Worm (Caenorhabditis elegans): ENCODE data around the gene garr-1.

The garr-1 gene

ce11 chrIV:445377-445776, 19.4 kb downstream of the garr-1 start, which contains the start of gene dpm-1:
Gene dpm-1, plus strand, starts transcription at chrIV:445677.
- TF ChIP-seq swsn-7 (tag; optimal IDR thresholded peaks at IDR 0.05) (no peak), nhr-20 (tag; optimal IDR thresholded peaks at IDR 0.05) (no peak), nhr-90 (tag; optimal IDR thresholded peaks at IDR 0.05; ENCODE audit: poor library complexity) (no peak), nhr-19 (GFP tag; conservative IDR thresholded peaks at IDR 0.05) (no peak), nhr-85 (tag) (no peak), ama-1 (optimal IDR thresholded peaks at IDR 0.05) (no peak), ceh-88 (GFP tag; IDR thresholded peaks at IDR 0.05) (no peak), C04F5.9 (tag; optimal IDR thresholded peaks at IDR 0.05) (no peak), pag-3 (tag; optimal IDR thresholded peaks at IDR 0.05; ENCODE audit: borderline replicate concordance, insufficient read depth) (no peak), lin-15B (tag; optimal IDR thresholded peaks at IDR 0.05) (no peak), lsy-2 (tag; optimal IDR thresholded peaks at IDR 0.05) (no peak), mef-2 (tag; optimal IDR thresholded peaks at IDR 0.05) (no peak), ets-5 (GFP tag; IDR thresholded peaks at IDR 0.05) (no peak), snu-23 (GFP tag; optimal IDR thresholded peaks at IDR 0.05) (no peak), fkh-10 (GFP tag; optimal IDR thresholded peaks at IDR 0.05) (no peak), nhr-12 (tag; optimal IDR thresholded peaks at IDR 0.05) (no peak), lin-14 (GFP tag; optimal IDR thresholded peaks at IDR 0.05) (no peak), dpl-1 (GFP tag; optimal IDR thresholded peaks at IDR 0.05) (no peak), dsc-1 (tag; optimal IDR thresholded peaks at IDR 0.05) (no peak), elt-2 (tag; optimal IDR thresholded peaks at IDR 0.05) (no peak)

ce11 chrIV:454816-455215, 28.8 kb downstream of the garr-1 start, which contains the start of the genes Y66H1A.8 and M04G7.5:
Gene Y66H1A.8, minus strand, starts transcription at chrIV:454916.
Gene M04G7.5, plus strand, starts transcription at chrIV:455073.
- TF ChIP-seq tlp-1 (tag; optimal IDR thresholded peaks at IDR 0.05) (no peak), alr-1 (tag; optimal IDR thresholded peaks at IDR 0.05; ENCODE audit: borderline replicate concordance) (no peak), unc-30 (tag; optimal IDR thresholded peaks at IDR 0.05) (no peak), lin-13 (GFP tag; optimal IDR thresholded peaks at IDR 0.05) (no peak), nhr-77 (tag; optimal IDR thresholded peaks at IDR 0.05) (no peak)

- TF ChIP-seq egl-13 (tag; optimal IDR thresholded peaks at IDR 0.05), result no peak
- TF ChIP-seq ceh-63 (GFP tag; optimal IDR thresholded peaks at IDR 0.05), result no peak
- TF ChIP-seq sptf-1 (tag; optimal IDR thresholded peaks at IDR 0.05), result no peak
- TF ChIP-seq Y116A8C.19 (tag; optimal IDR thresholded peaks at IDR 0.05; ENCODE audit: borderline replicate concordance), result no peak
- no peak for TF ChIP-seq nhr-237 (tag; optimal IDR thresholded peaks at IDR 0.05)
- TF ChIP-seq nhr-77 (tag; optimal IDR thresholded peaks at IDR 0.05), result no peak
- TF ChIP-seq ceh-8 (GFP tag; optimal IDR thresholded peaks at IDR 0.05), result no peak
- no peak for TF ChIP-seq mdl-1 (tag; optimal IDR thresholded peaks at IDR 0.05)
- no peak for TF ChIP-seq lin-15B (tag; optimal IDR thresholded peaks at IDR 0.05)
- TF ChIP-seq nhr-76 (tag; optimal IDR thresholded peaks at IDR 0.05), result no peak
- no peak for TF ChIP-seq alr-1 (tag; optimal IDR thresholded peaks at IDR 0.05; ENCODE audit: borderline replicate concordance)
- no peak for TF ChIP-seq fkh-4 (tag; optimal IDR thresholded peaks at IDR 0.05; ENCODE audit: borderline replicate concordance)
- TF ChIP-seq unc-30 (tag; optimal IDR thresholded peaks at IDR 0.05), result no peak
- no peak for TF ChIP-seq hlh-17 (GFP tag; optimal IDR thresholded peaks at IDR 0.05; ENCODE audit: borderline replicate concordance)
- no peak for TF ChIP-seq dpl-1 (GFP tag; optimal IDR thresholded peaks at IDR 0.05)
Observed at ce11 chrIV:455484-455883, 29.5 kb downstream of the garr-1 start, which contains the start of gene M04G7.1. Gene M04G7.1, plus strand, starts transcription at chrIV:455784.

- no peak for TF ChIP-seq pax-3 (tag; optimal IDR thresholded peaks at IDR 0.05)
- TF ChIP-seq nhr-28 (tag; optimal IDR thresholded peaks at IDR 0.05), result no peak
- no peak for TF ChIP-seq grh-1 (GFP tag; IDR thresholded peaks at IDR 0.05)
- TF ChIP-seq unc-130 (tag; optimal IDR thresholded peaks at IDR 0.05), result no peak
- no peak for TF ChIP-seq mep-1 (tag; optimal IDR thresholded peaks at IDR 0.05)
- TF ChIP-seq C04F5.9 (tag; optimal IDR thresholded peaks at IDR 0.05), result no peak
- no peak for TF ChIP-seq hlh-4 (tag; optimal IDR thresholded peaks at IDR 0.05)
- TF ChIP-seq ceh-82 (tag; optimal IDR thresholded peaks at IDR 0.05), result no peak
- TF ChIP-seq hpl-2 (GFP tag; optimal IDR thresholded peaks at IDR 0.05), result no peak
- no peak for TF ChIP-seq elt-2 (tag; optimal IDR thresholded peaks at IDR 0.05)
Observed at ce11 chrIV:460614-461079, 34.7 kb downstream of the garr-1 start, which contains the start of gene M04G7.2. Gene M04G7.2, minus strand, starts transcription at chrIV:461029.
